Fruit fly (Drosophila melanogaster): ENCODE results near the gene okr.
A peak's percentile ranks its signal among the peaks of the same experiment; 100 is the strongest.

okr gene

dm6 chr2L:2999609-3000008 is 7.0 kb upstream of the okr start (continued):
- TF ChIP-seq ham (GFP tag; IDR thresholded peaks at IDR 0.05) (no peak), CG18476 (GFP tag; optimal IDR thresholded peaks at IDR 0.05) (no peak), bcd (GFP tag; optimal IDR thresholded peaks at IDR 0.05) (no peak), Ravus (GFP tag; IDR thresholded peaks at IDR 0.05) (no peak), fd3F (GFP tag; optimal IDR thresholded peaks at IDR 0.05) (no peak), sd (tag; optimal IDR thresholded peaks at IDR 0.05) (peak; percentile 53), tll (GFP tag; optimal IDR thresholded peaks at IDR 0.05) (peak in 1 of 2 experiments; percentile 50), CG15073 (GFP tag; optimal IDR thresholded peaks at IDR 0.05) (no peak), gt (GFP tag; IDR thresholded peaks at IDR 0.05) (no peak), amos (GFP tag; IDR thresholded peaks at IDR 0.05; ENCODE audit: partially characterized antibody) (no peak), CG6854 (GFP tag; optimal IDR thresholded peaks at IDR 0.05) (no peak), gro (GFP tag; optimal IDR thresholded peaks at IDR 0.05) (no peak), CG32767 (GFP tag; IDR thresholded peaks at IDR 0.05) (0 out of 2 replicates have a peak, but pooled peaks have one; percentile 36), CG10979 (tag; optimal IDR thresholded peaks at IDR 0.05) (no peak), cg (GFP tag; optimal IDR thresholded peaks at IDR 0.05) (peak; percentile 23), Poxn (GFP tag; IDR thresholded peaks at IDR 0.05) (no peak), CG7271 (tag; optimal IDR thresholded peaks at IDR 0.05) (no peak), zfh1 (GFP tag; IDR thresholded peaks at IDR 0.05) (peak; percentile 30; the same call in 1 of the 3 replicates), CG7786 (GFP tag; optimal IDR thresholded peaks at IDR 0.05) (no peak), CG3281 (GFP tag; optimal IDR thresholded peaks at IDR 0.05) (no peak), CG8359 (GFP tag; optimal IDR thresholded peaks at IDR 0.05; ENCODE audit: borderline replicate concordance) (no peak), zf30C (GFP tag; optimal IDR thresholded peaks at IDR 0.05) (peak; percentile 61), sc (optimal IDR thresholded peaks at IDR 0.05) (no peak), sc (GFP tag; optimal IDR thresholded peaks at IDR 0.05) (no peak), cad (GFP tag; optimal IDR thresholded peaks at IDR 0.05) (peak; percentile 3), NfI (GFP tag; optimal IDR thresholded peaks at IDR 0.05) (no peak), Nf-YC (tag; optimal IDR thresholded peaks at IDR 0.05) (no peak), eve (GFP tag; optimal IDR thresholded peaks at IDR 0.05) (no peak), Med (GFP tag) (peak; percentile 3), Sin3A (optimal IDR thresholded peaks at IDR 0.05) (no peak), Atf-2 (GFP tag; optimal IDR thresholded peaks at IDR 0.05) (no peak), ewg (GFP tag; optimal IDR thresholded peaks at IDR 0.05) (peak; percentile 49), D (optimal IDR thresholded peaks at IDR 0.05) (peak; percentile 41), D (GFP tag; optimal IDR thresholded peaks at IDR 0.05) (no peak), pb (GFP tag; optimal IDR thresholded peaks at IDR 0.05) (no peak), fd102C (GFP tag; optimal IDR thresholded peaks at IDR 0.05) (peak; percentile 72), CG6791 (GFP tag; IDR thresholded peaks at IDR 0.05; ENCODE audit: partially characterized antibody) (peak; percentile 5; the same call in 1 of the 3 replicates), CG15696 (tag; optimal IDR thresholded peaks at IDR 0.05) (peak; percentile 4)

dm6 chr2L:2999113-2999512 is 6.6 kb upstream of the okr start, which contains the start of gene Ccdc85:
Ccdc85 (plus strand) TSS chr2L:2999286.
- TF ChIP-seq NfI (GFP tag; optimal IDR thresholded peaks at IDR 0.05) (no peak), wek (GFP tag; optimal IDR thresholded peaks at IDR 0.05) (no peak), CG2116 (GFP tag; optimal IDR thresholded peaks at IDR 0.05) (peak; percentile 88), jing (GFP tag; optimal IDR thresholded peaks at IDR 0.05) (no peak), CG4424 (GFP tag; optimal IDR thresholded peaks at IDR 0.05) (no peak), Xrp1 (GFP tag; IDR thresholded peaks at IDR 0.05) (no peak), Bdp1 (GFP tag; optimal IDR thresholded peaks at IDR 0.05) (no peak), zfh1 (GFP tag; IDR thresholded peaks at IDR 0.05) (no peak), salm (tag; optimal IDR thresholded peaks at IDR 0.05) (no peak), Atf6 (GFP tag; IDR thresholded peaks at IDR 0.05) (no peak; the same call in 1 of the 2 replicates), p53 (GFP tag; optimal IDR thresholded peaks at IDR 0.05) (no peak), ind (GFP tag; optimal IDR thresholded peaks at IDR 0.05) (no peak), Meics (GFP tag; optimal IDR thresholded peaks at IDR 0.05) (no peak), CG4730 (GFP tag; IDR thresholded peaks at IDR 0.05) (no peak), lov (optimal IDR thresholded peaks at IDR 0.05) (no peak), lov (GFP tag; IDR thresholded peaks at IDR 0.05) (0 out of 3 replicates have a peak, but pooled peaks have one; percentile 26), br (optimal IDR thresholded peaks at IDR 0.05) (no peak), hth (optimal IDR thresholded peaks at IDR 0.05) (no peak), cas (GFP tag; IDR thresholded peaks at IDR 0.05) (no peak)
